Fruit fly (Drosophila melanogaster) whole organism, embryonic: ENCODE results near the gene Rexo5.
A peak's percentile ranks its signal among the peaks of the same experiment; 100 is the strongest.

Experiments
- Awh ChIP-seq: fragments of 200-800 bp; sonication (Bioruptor generic); IDR thresholded peaks from 2 replicates; pipeline ENCODE4, ENCODE4 v1.3.6; 2022; ENCODE audit warnings: missing biosample characterization, missing genetic modification characterization
- CG10543 ChIP-seq: fragments of 200-800 bp; sonication (Bioruptor generic); optimal IDR thresholded peaks from 3 replicates; lab custom pipeline; 2017; ENCODE audit warnings: missing biosample characterization, mild to moderate bottlenecking, missing genetic modification characterization, moderate library complexity
- CG11093 ChIP-seq: fragments of 200-800 bp; sonication (Bioruptor generic); IDR thresholded peaks from 3 replicates; pipeline ENCODE4 v1.3.6; 2022; ENCODE audit warnings: missing biosample characterization, missing genetic modification characterization
- CG11247 ChIP-seq: fragments of 200-800 bp; sonication (Bioruptor generic); IDR thresholded peaks from 2 replicates; pipeline ENCODE4 v1.3.6; 2022; ENCODE audit warnings: missing biosample characterization, missing genetic modification characterization
- CG11723 ChIP-seq: fragments of 200-800 bp; sonication (Bioruptor generic); optimal IDR thresholded peaks from 2 replicates; lab custom pipeline; 2017; ENCODE audit warnings: missing biosample characterization, mild to moderate bottlenecking, missing genetic modification characterization
- CG13296 ChIP-seq: fragments of 200-800 bp; sonication (Bioruptor generic); optimal IDR thresholded peaks from 3 replicates; lab custom pipeline; 2018; ENCODE audit warnings: missing biosample characterization, mild to moderate bottlenecking, missing genetic modification characterization
- CG14050 ChIP-seq: fragments of 200-800 bp; sonication (Bioruptor generic); IDR thresholded peaks from 3 replicates; pipeline ENCODE4 v1.3.6; 2022; ENCODE audit warnings: missing biosample characterization, missing genetic modification characterization
- CG15269 ChIP-seq: fragments of 200-800 bp; sonication (Bioruptor generic); optimal IDR thresholded peaks from 2 replicates; lab custom pipeline; 2018; ENCODE audit warnings: missing biosample characterization, mild to moderate bottlenecking, missing genetic modification characterization, moderate library complexity
- CG1603 ChIP-seq: fragments of 200-800 bp; sonication (Bioruptor generic); optimal IDR thresholded peaks from 2 replicates; lab custom pipeline; 2019; ENCODE audit warnings: missing biosample characterization, mild to moderate bottlenecking, missing genetic modification characterization, moderate library complexity
- CG17186 ChIP-seq: fragments of 200-800 bp; sonication (Bioruptor generic); optimal IDR thresholded peaks from 3 replicates; lab custom pipeline; 2017; ENCODE audit warnings: missing biosample characterization, missing genetic modification reagents, missing genetic modification characterization
- CG17385 ChIP-seq: fragments of 200-800 bp; sonication (Bioruptor generic); optimal IDR thresholded peaks from 3 replicates; lab custom pipeline; 2018; ENCODE audit warnings: missing biosample characterization, mild to moderate bottlenecking, missing genetic modification characterization
- CG18476 ChIP-seq: fragments of 200-800 bp; sonication (Bioruptor generic); optimal IDR thresholded peaks from 2 replicates; lab custom pipeline; 2016; ENCODE audit warnings: missing biosample characterization, mild to moderate bottlenecking, missing genetic modification characterization
- CG18599 ChIP-seq: fragments of 200-800 bp; sonication (Bioruptor generic); optimal IDR thresholded peaks from 3 replicates; lab custom pipeline; 2017; ENCODE audit warnings: missing biosample characterization, missing genetic modification characterization, mild to moderate bottlenecking, moderate library complexity, missing genetic modification reagents
- CG2889 ChIP-seq: fragments of 200-800 bp; sonication (Bioruptor generic); IDR thresholded peaks from 3 replicates; pipeline ENCODE4 v1.3.6; 2022; ENCODE audit warnings: missing biosample characterization, missing genetic modification characterization
- CG30431 ChIP-seq: fragments of 200-800 bp; sonication (Bioruptor generic); optimal IDR thresholded peaks from 2 replicates; lab custom pipeline; 2017; ENCODE audit warnings: missing biosample characterization, missing genetic modification characterization
- CG31441 ChIP-seq: fragments of 200-800 bp; sonication (Bioruptor generic); IDR thresholded peaks from 2 replicates; pipeline ENCODE4 v1.3.6; 2022; ENCODE audit warnings: missing biosample characterization, missing genetic modification characterization
- CG3407 ChIP-seq: fragments of 200-800 bp; sonication (Bioruptor generic); optimal IDR thresholded peaks from 2 replicates; lab custom pipeline; 2018; ENCODE audit warnings: missing biosample characterization, mild to moderate bottlenecking, missing genetic modification characterization
- CG5953 ChIP-seq: fragments of 200-800 bp; sonication (Bioruptor generic); IDR thresholded peaks from 2 replicates; pipeline ENCODE4 v1.3.6; 2022; ENCODE audit warnings: missing biosample characterization, missing genetic modification characterization
- CG6813 ChIP-seq: fragments of 200-800 bp; sonication (Bioruptor generic); optimal IDR thresholded peaks from 2 replicates; lab custom pipeline; 2017; ENCODE audit warnings: missing biosample characterization, missing genetic modification characterization, mild to moderate bottlenecking, moderate library complexity, missing genetic modification reagents
- CG8290 ChIP-seq, 3 experiments: fragments of 200-800 bp; sonication (Bioruptor generic); optimal IDR thresholded peaks; 2 replicates each; lab custom pipeline; 2016 to 2019; ENCODE audit warnings: missing biosample characterization in 3 of 3, missing genetic modification characterization in 3 of 3, mild to moderate bottlenecking in 2 of 3, moderate library complexity in 1 of 3
- CG9727 ChIP-seq: fragments of 200-800 bp; sonication (Bioruptor generic); optimal IDR thresholded peaks from 3 replicates; lab custom pipeline; 2017; ENCODE audit warnings: missing biosample characterization, mild to moderate bottlenecking, missing genetic modification characterization
- E2f1 ChIP-seq: fragments of 200-800 bp; sonication (Bioruptor generic); IDR thresholded peaks from 2 replicates; pipeline ENCODE4 v1.3.6; 2022; ENCODE audit warnings: missing biosample characterization, missing genetic modification characterization
- GATAe ChIP-seq: fragments of 200-800 bp; sonication (Bioruptor generic); conservative IDR thresholded peaks from 2 replicates; pipeline ENCODE4 v1.3.6; 2022; ENCODE audit warnings: missing biosample characterization, missing genetic modification characterization
- H2.0 ChIP-seq: fragments of 200-800 bp; sonication (Bioruptor generic); IDR thresholded peaks from 2 replicates; pipeline ENCODE4 v1.3.6; 2022; ENCODE audit warnings: missing biosample characterization, missing genetic modification characterization
- Hmr ChIP-seq: fragments of 200-800 bp; sonication (Bioruptor generic); optimal IDR thresholded peaks from 3 replicates; lab custom pipeline; 2017; ENCODE audit warnings: mild to moderate bottlenecking, missing biosample characterization, missing genetic modification reagents, missing genetic modification characterization
- Hmx ChIP-seq: fragments of 200-800 bp; sonication (Bioruptor generic); optimal IDR thresholded peaks from 2 replicates; lab custom pipeline; 2016; ENCODE audit warnings: missing biosample characterization, missing genetic modification characterization
- MBD-R2 ChIP-seq: fragments of 200-800 bp; sonication (Bioruptor generic); IDR thresholded peaks from 2 replicates; pipeline ENCODE4 v1.3.6; 2022; ENCODE audit warnings: missing biosample characterization, missing genetic modification characterization
- Meics ChIP-seq: fragments of 200-800 bp; sonication (Bioruptor generic); optimal IDR thresholded peaks from 2 replicates; lab custom pipeline; 2017; ENCODE audit warnings: missing biosample characterization, mild to moderate bottlenecking, missing genetic modification characterization
- Nf-YA ChIP-seq: fragments of 200-800 bp; sonication (Bioruptor generic); IDR thresholded peaks from 2 replicates; pipeline ENCODE4 v1.3.6; 2022; ENCODE audit warnings: missing biosample characterization, missing genetic modification characterization
- Rx ChIP-seq: fragments of 200-800 bp; sonication (Bioruptor generic); IDR thresholded peaks from 2 replicates; pipeline ENCODE4 v1.3.6; 2022; ENCODE audit warnings: missing biosample characterization, missing genetic modification characterization
- Scr ChIP-seq: fragments of 200-800 bp; sonication (Bioruptor generic); IDR thresholded peaks from 2 replicates; pipeline ENCODE4 v1.3.6; 2022; ENCODE audit warnings: missing biosample characterization, missing genetic modification characterization; ENCODE audit not compliant: partially characterized antibody
- aop ChIP-seq: fragments of 200-800 bp; sonication (Bioruptor generic); IDR thresholded peaks from 2 replicates; pipeline ENCODE4 v1.3.6; 2022; ENCODE audit warnings: missing biosample characterization, missing genetic modification characterization
- ato ChIP-seq: fragments of 200-800 bp; sonication (Bioruptor generic); IDR thresholded peaks from 2 replicates; pipeline ENCODE4 v1.3.6; 2022; ENCODE audit warnings: missing biosample characterization, missing genetic modification characterization; ENCODE audit not compliant: partially characterized antibody
- bsh ChIP-seq, 2 experiments: fragments of 200-800 bp; sonication (Bioruptor generic); optimal IDR thresholded peaks; 2 replicates each; lab custom pipeline; 2017 to 2018; ENCODE audit warnings: mild to moderate bottlenecking in 2 of 2, missing biosample characterization in 2 of 2, missing genetic modification characterization in 2 of 2, moderate library complexity in 1 of 2
- dysf ChIP-seq: fragments of 200-800 bp; sonication (Bioruptor generic); IDR thresholded peaks from 3 replicates; pipeline ENCODE4 v1.3.6; 2022; ENCODE audit warnings: missing biosample characterization, missing genetic modification characterization
- emc ChIP-seq: fragments of 200-800 bp; sonication (Bioruptor generic); optimal IDR thresholded peaks from 2 replicates; lab custom pipeline; 2016; ENCODE audit warnings: missing biosample characterization, missing genetic modification characterization
- ems ChIP-seq: fragments of 200-800 bp; sonication (Bioruptor generic); optimal IDR thresholded peaks from 3 replicates; lab custom pipeline; 2016; ENCODE audit warnings: missing biosample characterization, missing genetic modification characterization
- fd102C ChIP-seq: fragments of 200-800 bp; sonication (Bioruptor generic); optimal IDR thresholded peaks from 2 replicates; lab custom pipeline; 2018; ENCODE audit warnings: missing biosample characterization, mild to moderate bottlenecking, missing genetic modification characterization, moderate library complexity
- gce ChIP-seq: fragments of 200-800 bp; sonication (Bioruptor generic); IDR thresholded peaks from 3 replicates; pipeline ENCODE4 v1.3.6; 2022; ENCODE audit warnings: missing biosample characterization, missing genetic modification characterization
- jigr1 ChIP-seq: fragments of 200-800 bp; sonication (Bioruptor generic); IDR thresholded peaks from 3 replicates; pipeline ENCODE4 v1.3.6; 2022; ENCODE audit warnings: missing biosample characterization, missing genetic modification characterization
- ken ChIP-seq: fragments of 200-800 bp; sonication (Bioruptor generic); IDR thresholded peaks from 3 replicates; pipeline ENCODE4 v1.3.6; 2022; ENCODE audit warnings: missing biosample characterization, missing genetic modification characterization
- otp ChIP-seq: fragments of 200-800 bp; sonication (Bioruptor generic); IDR thresholded peaks from 3 replicates; pipeline ENCODE4, ENCODE4 v1.3.6; 2022; ENCODE audit warnings: missing biosample characterization, missing genetic modification characterization
- repo ChIP-seq: fragments of 200-800 bp; sonication (Bioruptor generic); optimal IDR thresholded peaks from 2 replicates; lab custom pipeline; 2016; ENCODE audit warnings: missing biosample characterization, missing genetic modification characterization
- salm ChIP-seq: fragments of 200-800 bp; sonication (Bioruptor generic); optimal IDR thresholded peaks from 2 replicates; lab custom pipeline; 2018; ENCODE audit warnings: missing biosample characterization, mild to moderate bottlenecking, missing genetic modification characterization
- schlank ChIP-seq: fragments of 200-800 bp; sonication (Bioruptor generic); optimal IDR thresholded peaks from 2 replicates; lab custom pipeline; 2018; ENCODE audit warnings: missing biosample characterization, mild to moderate bottlenecking, missing genetic modification characterization
- sens ChIP-seq: fragments of 200-800 bp; sonication (Bioruptor generic); peaks from one replicate; lab custom pipeline; 2016; ENCODE audit warnings: missing biosample characterization, missing genetic modification characterization
- stc ChIP-seq: fragments of 200-800 bp; sonication (Bioruptor generic); IDR thresholded peaks from 2 replicates; pipeline ENCODE4 v1.3.6; 2022; ENCODE audit warnings: missing biosample characterization, missing genetic modification characterization
- tll ChIP-seq, 2 experiments: fragments of 200-800 bp in 1 of 2; fragments of >200 bp in 1 of 2; sonication (Bioruptor generic) in 1 of 2; optimal IDR thresholded peaks; 2 replicates each; lab custom pipeline; 2017 to 2019; ENCODE audit warnings: missing biosample characterization in 2 of 2, missing genetic modification characterization in 2 of 2, mild to moderate bottlenecking in 1 of 2, moderate library complexity in 1 of 2
- vvl ChIP-seq: fragments of 200-800 bp; sonication (Bioruptor generic); IDR thresholded peaks from 2 replicates; pipeline ENCODE4 v1.3.6; 2022; ENCODE audit warnings: missing biosample characterization, missing genetic modification characterization
- zf30C ChIP-seq: fragments of 200-800 bp; sonication (Bioruptor generic); optimal IDR thresholded peaks from 3 replicates; lab custom pipeline; 2018; ENCODE audit warnings: missing biosample characterization, mild to moderate bottlenecking, missing genetic modification characterization

The Rexo5 gene

dm6 chr3L:6612637-6613036, 9.2 kb downstream of the Rexo5 start (continued):
- TF ChIP-seq otp (GFP tag; lab: Robert Waterston, UW) (peak; percentile 52; the same call in 1 of the 3 replicates), Meics (GFP tag; lab: Kevin White, UChicago) (peak; percentile 13), ems (GFP tag; lab: Kevin White, UChicago) (no peak), CG14050 (GFP tag; lab: Robert Waterston, UW) (no peak), sens (GFP tag; lab: Kevin White, UChicago) (peak; percentile 51), CG18599 (peak; percentile 18), zf30C (GFP tag; lab: Kevin White, UChicago) (no peak), CG8290 (GFP tag; optimal IDR thresholded peaks at IDR 0.05; lab: Kevin White, UChicago) (no peak), CG8290 (tag; optimal IDR thresholded peaks at IDR 0.05; lab: Kevin White, UChicago) (peak in 1 of 2 experiments; percentile 53), CG15269 (peak; percentile 15), tll (GFP tag; optimal IDR thresholded peaks at IDR 0.05; lab: Kevin White, UChicago) (no peak), schlank (peak; percentile 18), MBD-R2 (GFP tag; lab: Robert Waterston, UW) (peak; percentile 19; the same call in 1 of the 2 replicates), dysf (GFP tag; lab: Robert Waterston, UW) (peak; percentile 54; the same call in 1 of the 3 replicates), Scr (no peak), stc (GFP tag; lab: Robert Waterston, UW) (peak; percentile 38; the same call in 1 of the 2 replicates), CG2889 (GFP tag; lab: Robert Waterston, UW) (0 out of 3 replicates have a peak, but pooled peaks have one; percentile 42), vvl (peak; percentile 44), CG6813 (GFP tag; lab: Kevin White, UChicago) (peak; percentile 24), GATAe (peak; percentile 25; the same call in 1 of the 2 replicates), Awh (GFP tag; lab: Robert Waterston, UW) (0 out of 2 replicates have a peak, but pooled peaks have one; percentile 28), CG11093 (GFP tag; lab: Robert Waterston, UW) (no peak), CG31441 (no peak), ken (no peak), CG18476 (no peak), gce (no peak), repo (GFP tag; lab: Kevin White, UChicago) (no peak), Nf-YA (GFP tag; lab: Robert Waterston, UW) (0 out of 2 replicates have a peak, but pooled peaks have one; percentile 7), CG13296 (peak; percentile 24), CG11247 (GFP tag; lab: Robert Waterston, UW) (peak; percentile 45; the same call in 1 of the 2 replicates), CG1603 (peak; percentile 37), CG17385 (GFP tag; lab: Kevin White, UChicago) (peak; percentile 9), Hmx (GFP tag; lab: Kevin White, UChicago) (no peak), CG17186 (GFP tag; lab: Kevin White, UChicago) (no peak), salm (tag; lab: Kevin White, UChicago) (no peak), ato (GFP tag; lab: Robert Waterston, UW) (no peak), CG3407 (GFP tag; lab: Kevin White, UChicago) (peak; percentile 5), emc (GFP tag; lab: Kevin White, UChicago) (no peak), Rx (GFP tag; lab: Robert Waterston, UW) (0 out of 2 replicates have a peak, but pooled peaks have one; percentile 44), jigr1 (no peak), CG10543 (peak; percentile 18), Hmr (GFP tag; lab: Kevin White, UChicago) (peak; percentile 44), E2f1 (peak; percentile 18; the same call in 1 of the 2 replicates), CG11723 (GFP tag; lab: Kevin White, UChicago) (peak; percentile 10), CG30431 (GFP tag; lab: Kevin White, UChicago) (no peak), fd102C (GFP tag; lab: Kevin White, UChicago) (no peak), CG9727 (peak; percentile 26), H2.0 (GFP tag; lab: Robert Waterston, UW) (peak; percentile 11; the same call in 1 of the 2 replicates), CG5953 (GFP tag; lab: Robert Waterston, UW) (0 out of 2 replicates have a peak, but pooled peaks have one; percentile 9), bsh (GFP tag; optimal IDR thresholded peaks at IDR 0.05; lab: Kevin White, UChicago) (no peak), aop (no peak)
